Fruit fly (Drosophila melanogaster) whole organism, adult: ENCODE results near the gene SNF4Agamma.

Experiments
- CG11617 ChIP-seq: fragments of 200-800 bp; sonication (Bioruptor generic); optimal IDR thresholded peaks from 2 replicates; lab custom pipeline; 2017; ENCODE audit warnings: mild to moderate bottlenecking, missing biosample characterization, missing genetic modification reagents, missing genetic modification characterization
- CG12768 ChIP-seq: fragments of 200-800 bp; sonication (Bioruptor generic); optimal IDR thresholded peaks from 2 replicates; lab custom pipeline; 2017; ENCODE audit warnings: missing biosample characterization, missing genetic modification characterization, mild to moderate bottlenecking, moderate library complexity, missing genetic modification reagents
- CG14711 ChIP-seq: fragments of 200-800 bp; sonication (Bioruptor generic); optimal IDR thresholded peaks from 2 replicates; lab custom pipeline; 2018; ENCODE audit warnings: missing biosample characterization, mild to moderate bottlenecking, missing genetic modification characterization, moderate library complexity
- CG1620 ChIP-seq: fragments of 200-800 bp; sonication (Bioruptor generic); optimal IDR thresholded peaks from 2 replicates; lab custom pipeline; 2016; ENCODE audit warnings: missing biosample characterization, missing genetic modification characterization
- CG33017 ChIP-seq: fragments of 200-800 bp; sonication (Bioruptor generic); optimal IDR thresholded peaks from 2 replicates; lab custom pipeline; 2018; ENCODE audit warnings: missing biosample characterization, mild to moderate bottlenecking, missing genetic modification characterization, moderate library complexity
- CG5204 ChIP-seq: fragments of 200-800 bp; sonication (Bioruptor generic); optimal IDR thresholded peaks from 2 replicates; lab custom pipeline; 2016; ENCODE audit warnings: missing biosample characterization, missing genetic modification characterization
- CG7045 ChIP-seq: fragments of 200-800 bp; sonication (Bioruptor generic); optimal IDR thresholded peaks from 2 replicates; lab custom pipeline; 2017; ENCODE audit warnings: missing biosample characterization, mild to moderate bottlenecking, missing genetic modification characterization
- CG7101 ChIP-seq: fragments of 200-800 bp; sonication (Bioruptor generic); optimal IDR thresholded peaks from 2 replicates; lab custom pipeline; 2018; ENCODE audit warnings: missing biosample characterization, mild to moderate bottlenecking, missing genetic modification characterization, moderate library complexity
- Clk ChIP-seq: fragments of 200-800 bp; sonication (Bioruptor generic); optimal IDR thresholded peaks from 2 replicates; lab custom pipeline; 2017; ENCODE audit warnings: missing biosample characterization, missing genetic modification characterization
- Crg-1 ChIP-seq: fragments of 200-800 bp; sonication (Bioruptor generic); optimal IDR thresholded peaks from 2 replicates; lab custom pipeline; 2016; ENCODE audit warnings: missing biosample characterization, missing genetic modification characterization
- Hr96 ChIP-seq: fragments of 200-800 bp; sonication (Bioruptor generic); optimal IDR thresholded peaks from 2 replicates; lab custom pipeline; 2016; ENCODE audit warnings: missing biosample characterization, missing genetic modification characterization
- Mnt ChIP-seq: fragments of 200-800 bp; sonication (Bioruptor generic); optimal IDR thresholded peaks from 2 replicates; lab custom pipeline; 2016; ENCODE audit warnings: missing biosample characterization, mild to moderate bottlenecking, missing genetic modification characterization
- bab1 ChIP-seq: fragments of 200-800 bp; sonication (Bioruptor generic); optimal IDR thresholded peaks from 3 replicates; lab custom pipeline; 2019; ENCODE audit warnings: missing biosample characterization, mild to moderate bottlenecking, missing genetic modification characterization, moderate library complexity
- cic ChIP-seq: fragments of 200-800 bp; sonication (Bioruptor generic); optimal IDR thresholded peaks from 2 replicates; lab custom pipeline; 2017; ENCODE audit warnings: missing biosample characterization, mild to moderate bottlenecking, missing genetic modification characterization, moderate library complexity
- cnc ChIP-seq, 2 experiments: fragments of >200 bp; optimal IDR thresholded peaks; 2 replicates each; lab custom pipeline; 2017
- kay ChIP-seq: fragments of 200-800 bp; sonication (Bioruptor generic); peaks from one replicate; lab custom pipeline; 2016; ENCODE audit warnings: missing biosample characterization, missing genetic modification characterization, borderline replicate concordance
- ovo ChIP-seq: fragments of 200-800 bp; sonication (Bioruptor generic); optimal IDR thresholded peaks from 2 replicates; lab custom pipeline; 2016; ENCODE audit warnings: missing biosample characterization, missing genetic modification characterization
- pad ChIP-seq: fragments of 200-800 bp; sonication (Bioruptor generic); optimal IDR thresholded peaks from 3 replicates; lab custom pipeline; 2017; ENCODE audit warnings: missing biosample characterization, missing genetic modification characterization, mild to moderate bottlenecking, moderate library complexity, missing genetic modification reagents
- tj ChIP-seq: fragments of 200-800 bp; sonication (Bioruptor generic); optimal IDR thresholded peaks from 3 replicates; lab custom pipeline; 2017; ENCODE audit warnings: missing biosample characterization, mild to moderate bottlenecking, missing genetic modification characterization, moderate library complexity
- toe ChIP-seq: fragments of 200-800 bp; sonication (Bioruptor generic); optimal IDR thresholded peaks from 2 replicates; lab custom pipeline; 2016; ENCODE audit warnings: missing biosample characterization, missing genetic modification characterization

SNF4Agamma gene

dm6 chr3R:21161042-21161532, 20.5 kb downstream of the SNF4Agamma start, which contains the start of gene cDIP:
TSS of gene cDIP (minus strand) at chr3R:21161092.
- peak; percentile 57 for TF ChIP-seq kay (GFP tag; lab: Kevin White, UChicago)
- TF ChIP-seq Clk (GFP tag; lab: Kevin White, UChicago), result no peak

DNA sequence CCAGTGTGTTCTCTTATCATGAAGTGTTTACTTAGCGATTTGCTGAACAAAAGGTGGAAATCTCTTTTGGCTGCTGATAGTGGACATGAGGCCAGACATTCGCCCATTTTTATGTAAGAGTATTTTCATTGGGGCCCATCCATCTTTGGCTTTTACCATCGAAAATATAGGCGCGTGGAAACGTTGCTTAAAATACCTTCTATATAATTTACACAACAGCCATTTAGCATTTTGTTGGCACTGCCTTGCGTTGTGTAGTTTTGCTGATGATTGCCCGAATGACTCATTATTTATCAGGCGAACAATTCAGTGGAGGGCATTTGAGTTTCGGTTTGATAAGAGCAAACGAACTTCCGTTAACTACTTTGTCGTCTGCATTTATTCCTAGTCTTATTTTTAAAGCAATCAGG, 21.1 kb downstream of the SNF4Agamma start:
- TF ChIP-seq CG14711 (tag; lab: Kevin White, UChicago), result peak; percentile 5
- TF ChIP-seq cic (GFP tag; lab: Kevin White, UChicago), result peak; percentile 51
- peak; percentile 12 for TF ChIP-seq Mnt (GFP tag; lab: Kevin White, UChicago)
- no peak for TF ChIP-seq Clk (GFP tag; lab: Kevin White, UChicago)
- no peak for TF ChIP-seq bab1 (GFP tag; lab: Kevin White, UChicago)
- peak; percentile 30 for TF ChIP-seq tj
- TF ChIP-seq cnc (optimal IDR thresholded peaks at IDR 0.05; lab: Kevin White, UChicago), result no peak
- peak; percentile 40 for TF ChIP-seq Crg-1
- no peak for TF ChIP-seq CG5204 (GFP tag; lab: Kevin White, UChicago)
- peak; percentile 15 for TF ChIP-seq kay (GFP tag; lab: Kevin White, UChicago)
- TF ChIP-seq toe (GFP tag; lab: Kevin White, UChicago), result no peak
- no peak for TF ChIP-seq CG11617 (GFP tag; lab: Kevin White, UChicago)
- peak; percentile 44 for TF ChIP-seq CG33017 (tag; lab: Kevin White, UChicago)
- peak; percentile 8 for TF ChIP-seq CG7101
- no peak for TF ChIP-seq CG1620 (GFP tag; lab: Kevin White, UChicago)
- TF ChIP-seq pad (GFP tag; lab: Kevin White, UChicago), result no peak
- TF ChIP-seq Hr96, result no peak
- no peak for TF ChIP-seq CG7045 (GFP tag; lab: Kevin White, UChicago)
- TF ChIP-seq CG12768 (GFP tag; lab: Kevin White, UChicago), result peak; percentile 15
- no peak for TF ChIP-seq ovo (GFP tag; lab: Kevin White, UChicago)

- TF ChIP-seq cic (GFP tag; lab: Kevin White, UChicago), result peak; percentile 31
- peak; percentile 69 for TF ChIP-seq kay (GFP tag; lab: Kevin White, UChicago)
- no peak for TF ChIP-seq Clk (GFP tag; lab: Kevin White, UChicago)
Observed at dm6 chr3R:21163318-21163828, 22.8 kb downstream of the SNF4Agamma start, which contains the start of gene CG5810. TSS of gene CG5810 (plus strand) at chr3R:21163778.

DNA sequence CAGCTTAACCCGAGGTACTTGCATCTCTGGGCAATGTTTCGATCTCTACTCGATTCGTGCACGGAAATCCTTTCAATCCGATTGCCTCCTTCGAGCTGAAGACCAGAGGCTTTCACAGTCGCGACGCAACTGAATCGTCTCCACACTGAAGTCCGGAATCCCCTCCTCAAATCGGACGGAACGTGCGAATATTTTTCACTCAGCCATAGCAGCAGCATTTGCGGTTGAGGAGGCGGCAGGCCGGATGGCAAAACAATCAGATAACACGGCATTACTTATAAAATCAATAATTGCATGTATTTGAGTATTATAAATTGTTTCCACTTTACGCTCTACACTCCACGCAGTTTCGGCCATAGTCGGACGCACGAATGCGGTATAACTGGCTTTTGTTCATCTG, 27.6 kb downstream of the SNF4Agamma start, which contains the start of gene Snmp1:
Gene Snmp1 (minus strand): TSS at position 101 of the 400 bp plus-strand sequence.
- TF ChIP-seq ovo (GFP tag; lab: Kevin White, UChicago) (no peak), cic (GFP tag; lab: Kevin White, UChicago) (no peak), CG7101 (no peak), CG33017 (tag; lab: Kevin White, UChicago) (no peak), tj (no peak)

DNA sequence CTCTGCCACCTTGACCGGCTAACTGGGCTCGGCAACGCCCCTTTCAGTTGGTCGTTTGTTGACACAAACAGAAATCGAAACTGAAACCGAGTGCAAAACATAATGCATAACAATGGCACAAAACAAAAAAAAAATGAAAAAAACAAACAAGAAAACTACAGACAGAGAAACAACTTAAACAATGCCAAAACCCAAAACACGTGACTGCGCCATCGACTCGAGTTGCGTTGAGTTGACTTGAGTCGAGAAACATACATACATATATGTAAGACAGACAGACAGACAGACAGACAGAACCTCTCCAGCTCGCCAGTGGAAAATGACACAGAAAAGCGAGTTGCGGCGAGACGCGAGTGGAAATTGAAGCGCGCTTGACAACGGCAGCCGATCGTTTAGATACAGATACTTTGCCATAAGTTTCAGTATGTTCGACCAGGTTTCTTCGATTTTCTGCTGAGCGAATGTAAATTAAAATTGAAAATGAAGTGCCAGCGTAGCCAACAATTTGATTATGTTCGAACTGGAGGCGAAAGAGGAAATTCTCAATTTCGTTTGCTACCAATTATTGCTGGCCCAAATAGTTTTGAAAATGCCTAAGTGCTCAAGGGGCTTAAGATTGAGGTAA, 29.1 kb downstream of the SNF4Agamma start:
- TF ChIP-seq kay (GFP tag; lab: Kevin White, UChicago) (no peak), tj (peak; percentile 91)

dm6 chr3R:21176663-21177145, 36.2 kb downstream of the SNF4Agamma start:
- TF ChIP-seq CG33017 (tag; lab: Kevin White, UChicago) (peak; percentile 51), CG14711 (tag; lab: Kevin White, UChicago) (peak; percentile 46), Mnt (GFP tag; lab: Kevin White, UChicago) (peak; percentile 47), CG1620 (GFP tag; lab: Kevin White, UChicago) (no peak), pad (GFP tag; lab: Kevin White, UChicago) (peak; percentile 52), Crg-1 (peak; percentile 24), CG12768 (GFP tag; lab: Kevin White, UChicago) (peak; percentile 72), CG5204 (GFP tag; lab: Kevin White, UChicago) (peak; percentile 10), CG11617 (GFP tag; lab: Kevin White, UChicago) (peak; percentile 73), CG7101 (peak; percentile 77), bab1 (GFP tag; lab: Kevin White, UChicago) (no peak), Clk (GFP tag; lab: Kevin White, UChicago) (no peak), tj (peak; percentile 19), cnc (optimal IDR thresholded peaks at IDR 0.05; lab: Kevin White, UChicago) (no peak), ovo (GFP tag; lab: Kevin White, UChicago) (peak; percentile 74), toe (GFP tag; lab: Kevin White, UChicago) (no peak), CG7045 (GFP tag; lab: Kevin White, UChicago) (peak; percentile 70), cic (GFP tag; lab: Kevin White, UChicago) (peak; percentile 90)
